Worm (Caenorhabditis elegans) whole organism, L4 larva: ENCODE data around the gene T26H5.8.

Source experiments
- F26F4.8 ChIP-seq: fragments of 200-800 bp; sonication (Bioruptor generic); conservative IDR thresholded peaks from 2 replicates; pipeline ENCODE4 v1.3.6; 2022; ENCODE audit warnings: missing genetic modification characterization, missing compliant biosample characterization
- T20F7.1 ChIP-seq: fragments of 200-800 bp; sonication (Bioruptor generic); optimal IDR thresholded peaks from 2 replicates; lab custom pipeline; 2018; ENCODE audit warnings: mild to moderate bottlenecking, missing genetic modification characterization, missing compliant biosample characterization
- ZK546.5 ChIP-seq, 2 experiments: sonication (generic microtip); optimal IDR thresholded peaks; 2 replicates each; lab custom pipeline; 2017; ENCODE audit warnings: missing biosample characterization in 2 of 2, missing genetic modification characterization in 2 of 2
- aha-1 ChIP-seq: fragments of 150-350 bp; peaks from one replicate; lab custom pipeline; 2014; ENCODE audit warnings: missing biosample characterization, missing genetic modification characterization
- ama-1 ChIP-seq: fragments of 150-350 bp; optimal IDR thresholded peaks from 2 replicates; lab custom pipeline; 2014; ENCODE audit warnings: inconsistent platforms, mixed read lengths
- attf-4 ChIP-seq: sonication (generic microtip); optimal IDR thresholded peaks from 3 replicates; lab custom pipeline; 2017; ENCODE audit warnings: missing biosample characterization, missing genetic modification characterization
- ceh-32 ChIP-seq: sonication (generic microtip); optimal IDR thresholded peaks from 2 replicates; lab custom pipeline; 2016; ENCODE audit warnings: mild to moderate bottlenecking, missing genetic modification characterization, missing compliant biosample characterization; ENCODE audit not compliant: poor library complexity
- ceh-44 ChIP-seq: fragments of 200-800 bp; sonication (Bioruptor generic); IDR thresholded peaks from 2 replicates; pipeline ENCODE4 v1.3.6; 2022; ENCODE audit warnings: missing genetic modification reagents, missing genetic modification characterization, missing compliant biosample characterization
- ces-1 ChIP-seq: fragments of 150-350 bp; sonication (generic microtip); optimal IDR thresholded peaks from 4 replicates; lab custom pipeline; 2014; ENCODE audit warnings: missing biosample characterization, missing genetic modification reagents, missing genetic modification characterization
- ctbp-1 ChIP-seq: fragments of 200-800 bp; sonication (Bioruptor generic); IDR thresholded peaks from 2 replicates; pipeline ENCODE4 v1.3.6; 2022; ENCODE audit warnings: missing genetic modification reagents, missing genetic modification characterization, missing compliant biosample characterization
- daf-12 ChIP-seq: fragments of 150-350 bp; optimal IDR thresholded peaks from 2 replicates; lab custom pipeline; 2014; ENCODE audit warnings: missing biosample characterization, missing genetic modification reagents, missing genetic modification characterization
- daf-16 ChIP-seq, 3 experiments: sonication (generic microtip); optimal IDR thresholded peaks; 2 replicates each; lab custom pipeline; 2016 to 2017; ENCODE audit warnings: missing genetic modification characterization in 3 of 3, missing genetic modification reagents in 3 of 3, mild to moderate bottlenecking in 2 of 3, missing compliant biosample characterization in 2 of 3, missing biosample characterization in 1 of 3, moderate library complexity in 1 of 3
- daf-8 ChIP-seq: fragments of 200-800 bp; sonication (Bioruptor generic); IDR thresholded peaks from 2 replicates; pipeline ENCODE4 v1.3.6; 2022; ENCODE audit warnings: missing genetic modification characterization, missing compliant biosample characterization
- dmd-9 ChIP-seq: fragments of 200-800 bp; sonication (Bioruptor generic); IDR thresholded peaks from 2 replicates; pipeline ENCODE4 v1.3.6; 2022; ENCODE audit warnings: missing genetic modification reagents, missing genetic modification characterization, missing compliant biosample characterization
- dpl-1 ChIP-seq: fragments of 150-350 bp; optimal IDR thresholded peaks from 2 replicates; lab custom pipeline; 2014; ENCODE audit warnings: missing biosample characterization, missing genetic modification reagents, missing genetic modification characterization
- egl-27 ChIP-seq: sonication (generic microtip); optimal IDR thresholded peaks from 3 replicates; lab custom pipeline; 2017; ENCODE audit warnings: missing biosample characterization, missing genetic modification reagents, missing genetic modification characterization
- egl-43 ChIP-seq: fragments of 200-800 bp; sonication (Bioruptor generic); IDR thresholded peaks from 2 replicates; pipeline ENCODE4 v1.3.6; 2022; ENCODE audit warnings: missing genetic modification reagents, missing genetic modification characterization, missing compliant biosample characterization
- hlh-11 ChIP-seq: fragments of 200-800 bp; sonication (Bioruptor generic); optimal IDR thresholded peaks from 2 replicates; lab custom pipeline; 2018; ENCODE audit warnings: mild to moderate bottlenecking, missing genetic modification characterization, missing compliant biosample characterization
- hlh-30 ChIP-seq: sonication (generic microtip); optimal IDR thresholded peaks from 2 replicates; lab custom pipeline; 2017; ENCODE audit warnings: antibody characterized with exemption, mild to moderate bottlenecking, missing genetic modification characterization, missing compliant biosample characterization; ENCODE audit not compliant: insufficient read depth
- lim-7 ChIP-seq: fragments of 200-800 bp; sonication (Bioruptor generic); IDR thresholded peaks from 2 replicates; pipeline ENCODE4 v1.3.6; 2022; ENCODE audit warnings: missing genetic modification characterization, missing compliant biosample characterization
- lin-1 ChIP-seq: fragments of 200-800 bp; sonication (Bioruptor generic); IDR thresholded peaks from 2 replicates; pipeline ENCODE4 v1.3.6; 2022; ENCODE audit warnings: missing genetic modification reagents, missing genetic modification characterization, missing compliant biosample characterization
- lin-13 ChIP-seq: fragments of 150-350 bp; optimal IDR thresholded peaks from 2 replicates; lab custom pipeline; 2014; ENCODE audit warnings: missing biosample characterization, missing genetic modification reagents, missing genetic modification characterization
- lin-29 ChIP-seq: fragments of 200-800 bp; sonication (Bioruptor generic); IDR thresholded peaks from 2 replicates; pipeline ENCODE4 v1.3.6; 2022; ENCODE audit warnings: missing genetic modification reagents, missing genetic modification characterization, missing compliant biosample characterization
- mdl-1 ChIP-seq, 2 experiments: fragments of 150-350 bp in 1 of 2; sonication (generic microtip) in 1 of 2; optimal IDR thresholded peaks; 2 replicates each; lab custom pipeline; 2014 to 2017; ENCODE audit warnings: missing biosample characterization in 2 of 2, missing genetic modification characterization in 2 of 2
- mdt-29 ChIP-seq: fragments of 200-800 bp; sonication (Bioruptor generic); IDR thresholded peaks from 2 replicates; pipeline ENCODE4 v1.3.6; 2022; ENCODE audit warnings: missing genetic modification reagents, missing genetic modification characterization, missing compliant biosample characterization
- nhr-10 ChIP-seq: fragments of 150-350 bp; optimal IDR thresholded peaks from 2 replicates; lab custom pipeline; 2014; ENCODE audit warnings: missing biosample characterization, missing genetic modification characterization
- nhr-237 ChIP-seq: sonication (generic microtip); optimal IDR thresholded peaks from 2 replicates; lab custom pipeline; 2017; ENCODE audit warnings: missing biosample characterization, missing genetic modification characterization
- nhr-25 ChIP-seq: sonication (generic microtip); optimal IDR thresholded peaks from 2 replicates; lab custom pipeline; 2017; ENCODE audit warnings: missing genetic modification characterization, mild to moderate bottlenecking, missing compliant biosample characterization, antibody characterized with exemption, moderate library complexity, borderline replicate concordance; ENCODE audit not compliant: insufficient read depth
- nhr-28 ChIP-seq: fragments of 150-350 bp; optimal IDR thresholded peaks from 2 replicates; lab custom pipeline; 2014; ENCODE audit warnings: missing biosample characterization, missing genetic modification characterization
- nhr-41 ChIP-seq: fragments of 200-800 bp; sonication (Bioruptor generic); IDR thresholded peaks from 2 replicates; pipeline ENCODE4 v1.3.6; 2022; ENCODE audit warnings: missing genetic modification reagents, missing genetic modification characterization, missing compliant biosample characterization
- nhr-6 ChIP-seq: fragments of 150-350 bp; optimal IDR thresholded peaks from 2 replicates; lab custom pipeline; 2014; ENCODE audit warnings: missing biosample characterization, missing genetic modification characterization
- nhr-77 ChIP-seq: fragments of 150-350 bp; optimal IDR thresholded peaks from 2 replicates; lab custom pipeline; 2014; ENCODE audit warnings: missing biosample characterization, missing genetic modification characterization
- pqm-1 ChIP-seq: sonication (generic microtip); optimal IDR thresholded peaks from 2 replicates; lab custom pipeline; 2017; ENCODE audit warnings: missing biosample characterization, missing genetic modification characterization
- rbr-2 ChIP-seq: sonication (generic microtip); optimal IDR thresholded peaks from 2 replicates; lab custom pipeline; 2016; ENCODE audit warnings: missing genotype, missing genetic modification characterization, missing compliant biosample characterization
- saeg-2 ChIP-seq: fragments of 200-800 bp; sonication (Bioruptor generic); IDR thresholded peaks from 2 replicates; pipeline ENCODE4 v1.3.6; 2022; ENCODE audit warnings: missing genetic modification reagents, missing genetic modification characterization, missing compliant biosample characterization
- set-16 ChIP-seq: fragments of 200-800 bp; sonication (Bioruptor generic); IDR thresholded peaks from 2 replicates; pipeline ENCODE4 v1.3.6; 2022; ENCODE audit warnings: missing genetic modification reagents, missing genetic modification characterization, missing compliant biosample characterization
- snpc-1.2 ChIP-seq: fragments of 200-800 bp; sonication (Bioruptor generic); IDR thresholded peaks from 2 replicates; pipeline ENCODE4 v1.3.6; 2022; ENCODE audit warnings: missing genetic modification reagents, missing genetic modification characterization, missing compliant biosample characterization
- snpc-4 ChIP-seq: fragments of 150-350 bp; optimal IDR thresholded peaks from 2 replicates; lab custom pipeline; 2014; ENCODE audit warnings: missing biosample characterization, missing genetic modification characterization
- spr-3 ChIP-seq: fragments of 200-800 bp; sonication (Bioruptor generic); optimal IDR thresholded peaks from 2 replicates; lab custom pipeline; 2018; ENCODE audit warnings: mild to moderate bottlenecking, missing genetic modification characterization, missing compliant biosample characterization
- unc-62 ChIP-seq, 3 experiments: fragments of 150-350 bp in 1 of 3; sonication (generic microtip); optimal IDR thresholded peaks in 2 of 3; peaks in 1 of 3; 1 replicate in 1 of 3; 2 replicates in 2 of 3; lab custom pipeline; 2014 to 2017; ENCODE audit warnings: missing biosample characterization in 3 of 3, missing genetic modification characterization in 3 of 3, missing genetic modification reagents in 3 of 3, missing genotype in 1 of 3
- zfp-2 ChIP-seq: sonication (generic microtip); optimal IDR thresholded peaks from 2 replicates; lab custom pipeline; 2016; ENCODE audit warnings: mild to moderate bottlenecking, missing genetic modification characterization, missing compliant biosample characterization
- zip-11 ChIP-seq: fragments of 200-800 bp; sonication (Bioruptor generic); IDR thresholded peaks from 2 replicates; pipeline ENCODE4 v1.3.6; 2022; ENCODE audit warnings: missing genetic modification characterization, missing compliant biosample characterization
- ztf-11 ChIP-seq: fragments of 150-350 bp; optimal IDR thresholded peaks from 2 replicates; lab custom pipeline; 2014; ENCODE audit warnings: missing biosample characterization, missing genetic modification characterization
- ztf-7 ChIP-seq: fragments of 150-350 bp; optimal IDR thresholded peaks from 2 replicates; lab custom pipeline; 2014; ENCODE audit warnings: missing biosample characterization, missing genetic modification characterization

T26H5.8 gene

DNA sequence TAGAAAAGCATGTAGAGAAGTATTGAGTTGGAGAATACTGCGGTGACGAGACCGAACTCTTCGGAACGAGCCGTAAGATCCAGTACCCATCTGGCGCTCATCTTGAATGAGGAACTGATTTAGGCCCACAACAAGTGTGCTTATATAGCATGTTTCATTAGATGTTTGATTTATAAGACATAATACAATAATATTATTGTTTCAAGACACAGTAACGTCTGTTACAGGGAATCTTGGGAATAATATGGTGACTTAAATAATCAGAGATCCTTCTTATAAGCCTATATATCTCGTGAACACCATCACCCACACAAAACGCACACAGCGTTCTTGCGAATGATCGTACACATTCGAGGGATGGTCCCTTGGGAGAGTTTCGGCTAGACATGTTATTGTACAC is 48.8 kb downstream of the T26H5.8 start, which contains the start of gene str-88:
Gene str-88, minus strand, starts transcription at position 101 of the 400 bp plus-strand sequence.
- TF ChIP-seq mdl-1 (tag; optimal IDR thresholded peaks at IDR 0.05; lab: Kevin White, UChicago) (no peak), lin-29 (GFP tag; lab: Robert Waterston, UW) (no peak), snpc-4 (tag; lab: Kevin White, UChicago) (no peak), zfp-2 (tag; lab: Kevin White, UChicago) (no peak), daf-8 (GFP tag; lab: Robert Waterston, UW) (no peak), ztf-11 (no peak), lin-1 (GFP tag; lab: Robert Waterston, UW) (no peak), ceh-32 (tag; lab: Kevin White, UChicago) (no peak), T20F7.1 (GFP tag; lab: Kevin White, UChicago) (no peak), dmd-9 (GFP tag; lab: Robert Waterston, UW) (no peak)

DNA sequence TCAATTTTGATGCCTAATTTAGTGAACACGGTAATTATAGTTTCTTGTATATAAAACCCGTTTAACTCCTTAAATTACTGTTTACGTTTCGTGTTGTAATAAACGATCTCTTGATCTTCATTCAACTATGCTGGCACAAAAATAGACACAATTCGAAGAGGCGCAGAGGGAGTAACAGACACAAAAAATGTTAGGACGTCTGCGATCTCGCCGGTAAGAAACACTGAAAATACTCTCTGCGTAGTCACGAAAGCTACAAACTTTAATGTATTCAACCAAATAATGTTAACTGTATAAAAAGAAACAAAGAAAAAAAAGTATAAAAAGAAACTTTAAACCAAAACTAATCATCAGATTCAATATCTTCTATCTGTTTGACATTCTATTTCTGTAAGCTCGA is 51.7 kb downstream of the T26H5.8 start, which contains the start of gene dhs-23:
Gene dhs-23, plus strand, starts transcription at position 363 of the 400 bp plus-strand sequence.
- no peak for TF ChIP-seq nhr-25
- TF ChIP-seq egl-27, result no peak
- peak; percentile 12 for TF ChIP-seq pqm-1 (tag; lab: Kevin White, UChicago)
- TF ChIP-seq daf-16 (GFP tag; optimal IDR thresholded peaks at IDR 0.05; lab: Kevin White, UChicago), result no peak
- TF ChIP-seq daf-16 (tag; optimal IDR thresholded peaks at IDR 0.05; lab: Kevin White, UChicago), result peak; percentile 69
- TF ChIP-seq nhr-77 (tag; lab: Kevin White, UChicago), result peak; percentile 81
- TF ChIP-seq nhr-28, result peak; percentile 93

DNA sequence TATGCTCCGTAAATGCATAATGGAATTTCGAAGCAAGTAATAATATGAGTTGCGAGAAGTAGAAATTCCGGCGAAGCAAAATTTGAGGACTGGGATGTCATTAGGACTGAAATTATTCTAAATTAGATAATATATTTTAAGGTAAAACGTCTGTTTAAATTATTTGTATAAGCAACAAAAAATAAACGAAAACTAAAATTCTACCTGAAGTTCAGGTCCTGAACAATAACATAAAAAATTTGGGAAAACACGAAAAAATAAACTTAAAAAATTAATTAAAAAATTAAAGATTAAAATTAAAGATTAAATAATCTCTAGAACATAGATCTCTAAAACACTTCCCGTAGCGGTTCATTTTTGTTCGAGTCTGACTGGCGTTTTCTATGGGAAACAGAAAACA is 52.7 kb downstream of the T26H5.8 start, which contains the start of gene srh-251:
Gene srh-251, minus strand, starts transcription at position 101 of the 400 bp plus-strand sequence.
- no peak for TF ChIP-seq nhr-10 (tag; lab: Kevin White, UChicago)
- TF ChIP-seq snpc-1.2 (GFP tag; lab: Robert Waterston, UW), result no peak
- no peak for TF ChIP-seq ceh-44 (GFP tag; lab: Robert Waterston, UW)
- no peak for TF ChIP-seq egl-43 (GFP tag; lab: Robert Waterston, UW)
- TF ChIP-seq unc-62 (GFP tag; optimal IDR thresholded peaks at IDR 0.05 in 1 of 2; lab: Kevin White, UChicago), result no peak
- TF ChIP-seq unc-62 (tag; optimal IDR thresholded peaks at IDR 0.05; lab: Kevin White, UChicago), result no peak
- TF ChIP-seq ama-1 (lab: Kevin White, UChicago), result no peak
- no peak for TF ChIP-seq daf-12 (tag; lab: Kevin White, UChicago)
- TF ChIP-seq lin-13 (GFP tag; lab: Kevin White, UChicago), result no peak
- TF ChIP-seq egl-27, result no peak
- no peak for TF ChIP-seq rbr-2 (tag; lab: Kevin White, UChicago)
- no peak for TF ChIP-seq hlh-30 (tag; lab: Kevin White, UChicago)
- TF ChIP-seq ceh-32 (tag; lab: Kevin White, UChicago), result no peak
- TF ChIP-seq ces-1 (GFP tag; lab: Kevin White, UChicago), result no peak
- TF ChIP-seq aha-1, result no peak
- no peak for TF ChIP-seq spr-3 (GFP tag; lab: Kevin White, UChicago)
- no peak for TF ChIP-seq ztf-7 (tag; lab: Kevin White, UChicago)
- no peak for TF ChIP-seq dpl-1 (GFP tag; lab: Kevin White, UChicago)
- no peak for TF ChIP-seq zip-11
- TF ChIP-seq, all 104 proteins: peak for 0

DNA sequence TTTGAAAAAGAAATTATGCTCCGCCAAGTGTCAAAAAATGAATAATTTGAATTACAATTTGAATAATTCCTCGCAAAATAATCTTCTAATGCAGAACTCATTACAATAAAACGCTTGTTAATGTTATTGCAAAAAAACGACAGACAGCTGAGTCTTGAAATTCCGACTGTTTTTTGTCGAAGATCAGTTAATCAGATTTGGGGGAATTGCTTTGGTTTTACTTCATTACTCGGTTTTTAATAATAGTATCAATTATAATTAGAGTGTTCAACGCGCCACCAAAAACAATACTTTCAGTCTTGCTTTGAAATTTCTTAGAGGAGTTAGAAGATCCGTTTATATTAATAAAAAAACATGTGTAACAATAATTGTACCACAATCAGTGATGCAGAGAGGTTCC is 54.6 kb downstream of the T26H5.8 start, which contains the start of gene srh-122:
Gene srh-122, minus strand, starts transcription at position 101 of the 400 bp plus-strand sequence.
- TF ChIP-seq ZK546.5 (tag; optimal IDR thresholded peaks at IDR 0.05; lab: Kevin White, UChicago) (no peak), saeg-2 (GFP tag; lab: Robert Waterston, UW) (no peak), hlh-11 (no peak), F26F4.8 (no peak), nhr-6 (tag; lab: Kevin White, UChicago) (no peak), nhr-77 (tag; lab: Kevin White, UChicago) (no peak), mdt-29 (no peak), zfp-2 (tag; lab: Kevin White, UChicago) (no peak), nhr-41 (GFP tag; lab: Robert Waterston, UW) (no peak), attf-4 (tag; lab: Kevin White, UChicago) (no peak), lim-7 (GFP tag; lab: Robert Waterston, UW) (no peak), nhr-25 (no peak), nhr-237 (no peak), set-16 (GFP tag; lab: Robert Waterston, UW) (no peak), ctbp-1 (GFP tag; lab: Robert Waterston, UW) (no peak), nhr-28 (no peak)
- TF ChIP-seq, all 104 proteins: peak for 0
